Worm (Caenorhabditis elegans) whole organism, midembryonic: Measurements from ENCODE around the gene K09E2.2.

Experiments used
- cog-1 ChIP-seq: sonication (generic microtip); optimal IDR thresholded peaks from 2 replicates; lab custom pipeline; 2016; ENCODE audit warnings: missing genetic modification characterization, missing compliant biosample characterization
- flt-1 ChIP-seq: fragments of 200-800 bp; sonication (Bioruptor generic); IDR thresholded peaks from 2 replicates; pipeline ENCODE4 v1.3.6; 2022; ENCODE audit warnings: missing genetic modification characterization, missing compliant biosample characterization
- klf-2 ChIP-seq: fragments of 200-800 bp; sonication (Bioruptor generic); conservative IDR thresholded peaks from 2 replicates; pipeline ENCODE4 v1.3.6; 2022; ENCODE audit warnings: missing genetic modification reagents, missing genetic modification characterization, missing compliant biosample characterization
- med-1 ChIP-seq: sonication (generic microtip); optimal IDR thresholded peaks from 2 replicates; lab custom pipeline; 2017; ENCODE audit warnings: missing genetic modification characterization, mild to moderate bottlenecking, missing compliant biosample characterization, antibody characterized with exemption, missing genetic modification reagents; ENCODE audit not compliant: insufficient read depth
- ref-1 ChIP-seq: fragments of 200-800 bp; sonication (Bioruptor generic); conservative IDR thresholded peaks from 2 replicates; pipeline ENCODE4 v1.3.6; 2022; ENCODE audit warnings: missing genetic modification reagents, missing genetic modification characterization, missing compliant biosample characterization
- tab-1 ChIP-seq: fragments of 200-800 bp; sonication (Bioruptor generic); IDR thresholded peaks from 2 replicates; pipeline ENCODE4 v1.3.6; 2022; ENCODE audit warnings: missing genetic modification characterization, missing compliant biosample characterization

DNA sequence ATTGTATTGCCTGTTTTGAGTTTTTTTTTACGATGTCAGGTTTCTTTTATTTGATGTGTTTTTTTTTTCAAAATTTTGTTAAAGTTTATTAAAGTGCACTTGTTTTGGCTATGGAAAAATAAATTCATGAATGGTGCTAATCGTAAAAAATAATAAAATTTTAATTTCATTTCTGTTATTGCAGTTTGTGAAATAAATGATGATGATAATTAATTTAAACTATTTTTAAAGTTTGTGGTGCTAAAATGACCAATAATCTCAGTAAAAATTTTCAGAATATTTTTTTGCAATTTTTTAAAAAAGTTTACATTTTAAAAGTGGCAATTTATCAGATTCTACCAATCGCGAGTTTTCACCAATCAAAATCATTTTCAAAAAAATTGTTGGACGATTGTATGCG lies 29.0 kb upstream of the K09E2.2 start, which contains the start of gene stg-2:
- TF ChIP-seq klf-2 (no peak), cog-1 (tag; lab: Kevin White, UChicago) (no peak), tab-1 (GFP tag; lab: Robert Waterston, UW) (no peak), ref-1 (GFP tag; lab: Robert Waterston, UW) (no peak), flt-1 (GFP tag; lab: Robert Waterston, UW) (no peak), med-1 (GFP tag; lab: Kevin White, UChicago) (no peak)
